Fruit fly (Drosophila melanogaster) whole organism, embryonic: ENCODE results near the gene Trm7-34.

Experiments used
- Awh ChIP-seq: fragments of 200-800 bp; sonication (Bioruptor generic); IDR thresholded peaks from 2 replicates; pipeline ENCODE4, ENCODE4 v1.3.6; 2022; ENCODE audit warnings: missing biosample characterization, missing genetic modification characterization
- BEAF-32 ChIP-seq: fragments of 200-800 bp; sonication (Bioruptor generic); optimal IDR thresholded peaks from 3 replicates; lab custom pipeline; 2017; ENCODE audit warnings: missing biosample characterization, missing genetic modification characterization, mild to moderate bottlenecking, moderate library complexity, missing genetic modification reagents
- CG11398 ChIP-seq: fragments of 200-800 bp; sonication (Bioruptor generic); optimal IDR thresholded peaks from 2 replicates; lab custom pipeline; 2016; ENCODE audit warnings: missing biosample characterization, missing genetic modification characterization
- CG11456 ChIP-seq: fragments of 200-800 bp; sonication (Bioruptor generic); IDR thresholded peaks from 3 replicates; pipeline ENCODE4 v1.3.6; 2022; ENCODE audit warnings: missing biosample characterization, missing genetic modification characterization
- CG12104 ChIP-seq: fragments of 200-800 bp; sonication (Bioruptor generic); optimal IDR thresholded peaks from 3 replicates; lab custom pipeline; 2016; ENCODE audit warnings: missing biosample characterization, missing genetic modification characterization
- CG15011 ChIP-seq: fragments of 200-800 bp; sonication (Bioruptor generic); optimal IDR thresholded peaks from 3 replicates; lab custom pipeline; 2018; ENCODE audit warnings: missing biosample characterization, mild to moderate bottlenecking, missing genetic modification characterization
- CG15601 ChIP-seq: fragments of 200-800 bp; sonication (Bioruptor generic); optimal IDR thresholded peaks from 3 replicates; lab custom pipeline; 2019; ENCODE audit warnings: missing biosample characterization, mild to moderate bottlenecking, missing genetic modification characterization, moderate library complexity
- CG15696 ChIP-seq: fragments of 200-800 bp; sonication (Bioruptor generic); optimal IDR thresholded peaks from 2 replicates; lab custom pipeline; 2019; ENCODE audit warnings: missing biosample characterization, mild to moderate bottlenecking, missing genetic modification characterization, moderate library complexity
- CG17361 ChIP-seq: fragments of 200-800 bp; sonication (Bioruptor generic); IDR thresholded peaks from 3 replicates; pipeline ENCODE4 v1.3.6; 2022; ENCODE audit warnings: missing biosample characterization, missing genetic modification characterization
- CG3163 ChIP-seq: fragments of 200-800 bp; sonication (Bioruptor generic); optimal IDR thresholded peaks from 3 replicates; lab custom pipeline; 2016; ENCODE audit warnings: missing biosample characterization, missing genetic modification characterization
- CG4282 ChIP-seq: fragments of 200-800 bp; sonication (Bioruptor generic); optimal IDR thresholded peaks from 2 replicates; lab custom pipeline; 2016; ENCODE audit warnings: missing biosample characterization, missing genetic modification characterization
- CG9727 ChIP-seq: fragments of 200-800 bp; sonication (Bioruptor generic); optimal IDR thresholded peaks from 3 replicates; lab custom pipeline; 2017; ENCODE audit warnings: missing biosample characterization, mild to moderate bottlenecking, missing genetic modification characterization
- CoRest ChIP-seq: fragments of 200-800 bp; sonication (Bioruptor generic); optimal IDR thresholded peaks from 3 replicates; lab custom pipeline; 2018; ENCODE audit warnings: missing biosample characterization, mild to moderate bottlenecking, missing genetic modification characterization, moderate library complexity
- D ChIP-seq, 2 experiments: fragments of 200-800 bp in 1 of 2; fragments of >200 bp in 1 of 2; sonication (Bioruptor generic) in 1 of 2; optimal IDR thresholded peaks; 2 replicates in 1 of 2; 3 replicates in 1 of 2; lab custom pipeline; 2017; ENCODE audit warnings: mild to moderate bottlenecking in 1 of 2, missing biosample characterization in 1 of 2, missing genetic modification characterization in 1 of 2, missing genetic modification reagents in 1 of 2
- Doc3 ChIP-seq: fragments of 200-800 bp; sonication (Bioruptor generic); IDR thresholded peaks from 3 replicates; pipeline ENCODE4 v1.3.6; 2022; ENCODE audit warnings: missing biosample characterization, missing genetic modification characterization; ENCODE audit not compliant: partially characterized antibody
- Ets97D ChIP-seq: fragments of 200-800 bp; sonication (Bioruptor generic); optimal IDR thresholded peaks from 3 replicates; lab custom pipeline; 2016; ENCODE audit warnings: missing biosample characterization, missing genetic modification characterization
- Fer2 ChIP-seq: fragments of 200-800 bp; sonication (Bioruptor generic); optimal IDR thresholded peaks from 2 replicates; lab custom pipeline; 2018; ENCODE audit warnings: missing biosample characterization, mild to moderate bottlenecking, missing genetic modification characterization, moderate library complexity
- Gsc ChIP-seq: fragments of 200-800 bp; sonication (Bioruptor generic); IDR thresholded peaks from 2 replicates; pipeline ENCODE4 v1.3.6; 2022; ENCODE audit warnings: missing biosample characterization, missing genetic modification characterization
- HLH3B ChIP-seq: fragments of 200-800 bp; sonication (Bioruptor generic); IDR thresholded peaks from 2 replicates; pipeline ENCODE4 v1.3.6; 2022; ENCODE audit warnings: missing biosample characterization, missing genetic modification characterization
- HLH54F ChIP-seq: fragments of 200-800 bp; sonication (Bioruptor generic); optimal IDR thresholded peaks from 3 replicates; lab custom pipeline; 2016; ENCODE audit warnings: missing biosample characterization, missing genetic modification characterization
- NC2β ChIP-seq: fragments of 200-800 bp; sonication (Bioruptor generic); optimal IDR thresholded peaks from 2 replicates; lab custom pipeline; 2016; ENCODE audit warnings: missing biosample characterization, missing genetic modification characterization
- Oli ChIP-seq: fragments of 200-800 bp; sonication (Bioruptor generic); optimal IDR thresholded peaks from 2 replicates; lab custom pipeline; 2018; ENCODE audit warnings: missing biosample characterization, mild to moderate bottlenecking, missing genetic modification characterization, moderate library complexity
- Optix ChIP-seq: fragments of 200-800 bp; sonication (Bioruptor generic); IDR thresholded peaks from 3 replicates; pipeline ENCODE4 v1.3.6; 2022; ENCODE audit warnings: missing biosample characterization, missing genetic modification characterization
- Scr ChIP-seq: fragments of 200-800 bp; sonication (Bioruptor generic); IDR thresholded peaks from 2 replicates; pipeline ENCODE4 v1.3.6; 2022; ENCODE audit warnings: missing biosample characterization, missing genetic modification characterization; ENCODE audit not compliant: partially characterized antibody
- Sry-β ChIP-seq: fragments of 200-800 bp; sonication (Bioruptor generic); optimal IDR thresholded peaks from 2 replicates; lab custom pipeline; 2018; ENCODE audit warnings: missing biosample characterization, mild to moderate bottlenecking, missing genetic modification characterization, moderate library complexity
- Sry-δ ChIP-seq: fragments of 200-800 bp; sonication (Bioruptor generic); optimal IDR thresholded peaks from 2 replicates; lab custom pipeline; 2016; ENCODE audit warnings: missing biosample characterization, missing genetic modification characterization
- amos ChIP-seq: fragments of 200-800 bp; sonication (Bioruptor generic); IDR thresholded peaks from 2 replicates; pipeline ENCODE4 v1.3.6; 2022; ENCODE audit warnings: missing biosample characterization, missing genetic modification characterization; ENCODE audit not compliant: partially characterized antibody
- ap ChIP-seq: fragments of 200-800 bp; sonication (Bioruptor generic); IDR thresholded peaks from 2 replicates; pipeline ENCODE4 v1.3.6; 2022; ENCODE audit warnings: missing biosample characterization, missing genetic modification characterization
- btn ChIP-seq: fragments of 200-800 bp; sonication (Bioruptor generic); optimal IDR thresholded peaks from 2 replicates; lab custom pipeline; 2016; ENCODE audit warnings: missing biosample characterization, missing genetic modification characterization
- chn ChIP-seq: fragments of 200-800 bp; sonication (Bioruptor generic); optimal IDR thresholded peaks from 2 replicates; lab custom pipeline; 2016; ENCODE audit warnings: missing biosample characterization, missing genetic modification characterization
- dati ChIP-seq: fragments of 200-800 bp; sonication (Bioruptor generic); IDR thresholded peaks from 2 replicates; pipeline ENCODE4 v1.3.6; 2022; ENCODE audit warnings: missing biosample characterization, missing genetic modification characterization
- dmrt99B ChIP-seq: fragments of 200-800 bp; sonication (Bioruptor generic); optimal IDR thresholded peaks from 2 replicates; lab custom pipeline; 2018; ENCODE audit warnings: missing biosample characterization, mild to moderate bottlenecking, missing genetic modification characterization, moderate library complexity
- ems ChIP-seq: fragments of 200-800 bp; sonication (Bioruptor generic); optimal IDR thresholded peaks from 3 replicates; lab custom pipeline; 2016; ENCODE audit warnings: missing biosample characterization, missing genetic modification characterization
- eve ChIP-seq, 2 experiments: fragments of >200 bp; optimal IDR thresholded peaks; 2 replicates each; lab custom pipeline; 2017; ENCODE audit warnings: missing biosample characterization in 2 of 2, missing genetic modification characterization in 2 of 2
- fd102C ChIP-seq: fragments of 200-800 bp; sonication (Bioruptor generic); optimal IDR thresholded peaks from 2 replicates; lab custom pipeline; 2018; ENCODE audit warnings: missing biosample characterization, mild to moderate bottlenecking, missing genetic modification characterization, moderate library complexity
- grau ChIP-seq: fragments of 200-800 bp; optimal IDR thresholded peaks from 3 replicates; lab custom pipeline; 2019; ENCODE audit warnings: missing biosample characterization, mild to moderate bottlenecking, missing genetic modification characterization, moderate library complexity
- ken ChIP-seq: fragments of 200-800 bp; sonication (Bioruptor generic); IDR thresholded peaks from 3 replicates; pipeline ENCODE4 v1.3.6; 2022; ENCODE audit warnings: missing biosample characterization, missing genetic modification characterization
- klu ChIP-seq: fragments of 200-800 bp; sonication (Bioruptor generic); IDR thresholded peaks from 2 replicates; pipeline ENCODE4 v1.3.6; 2022; ENCODE audit warnings: missing biosample characterization, missing genetic modification characterization
- nerfin-1 ChIP-seq: fragments of 200-800 bp; sonication (Bioruptor generic); optimal IDR thresholded peaks from 3 replicates; lab custom pipeline; 2019; ENCODE audit warnings: missing biosample characterization, mild to moderate bottlenecking, missing genetic modification characterization, moderate library complexity
- pnt ChIP-seq: fragments of 200-800 bp; sonication (Bioruptor generic); optimal IDR thresholded peaks from 3 replicates; lab custom pipeline; 2016; ENCODE audit warnings: missing biosample characterization, missing genetic modification characterization
- repo ChIP-seq: fragments of 200-800 bp; sonication (Bioruptor generic); optimal IDR thresholded peaks from 2 replicates; lab custom pipeline; 2016; ENCODE audit warnings: missing biosample characterization, missing genetic modification characterization
- scrt ChIP-seq: fragments of 200-800 bp; sonication (Bioruptor generic); optimal IDR thresholded peaks from 2 replicates; lab custom pipeline; 2018; ENCODE audit warnings: missing biosample characterization, mild to moderate bottlenecking, missing genetic modification characterization, moderate library complexity
- stc ChIP-seq: fragments of 200-800 bp; sonication (Bioruptor generic); IDR thresholded peaks from 2 replicates; pipeline ENCODE4 v1.3.6; 2022; ENCODE audit warnings: missing biosample characterization, missing genetic modification characterization
- tll ChIP-seq, 2 experiments: fragments of 200-800 bp in 1 of 2; fragments of >200 bp in 1 of 2; sonication (Bioruptor generic) in 1 of 2; optimal IDR thresholded peaks; 2 replicates each; lab custom pipeline; 2017 to 2019; ENCODE audit warnings: missing biosample characterization in 2 of 2, missing genetic modification characterization in 2 of 2, mild to moderate bottlenecking in 1 of 2, moderate library complexity in 1 of 2
- tna ChIP-seq: fragments of 200-800 bp; sonication (Bioruptor generic); IDR thresholded peaks from 2 replicates; pipeline ENCODE4 v1.3.6; 2022; ENCODE audit warnings: missing biosample characterization, missing genetic modification characterization; ENCODE audit not compliant: partially characterized antibody
- tup ChIP-seq: fragments of 200-800 bp; sonication (Bioruptor generic); optimal IDR thresholded peaks from 2 replicates; lab custom pipeline; 2016; ENCODE audit warnings: missing biosample characterization, mild to moderate bottlenecking, missing genetic modification characterization, moderate library complexity
- vnd ChIP-seq: fragments of 200-800 bp; sonication (Bioruptor generic); IDR thresholded peaks from 3 replicates; pipeline ENCODE4 v1.3.6; 2022; ENCODE audit warnings: missing biosample characterization, missing genetic modification characterization; ENCODE audit not compliant: partially characterized antibody
- wdn ChIP-seq: fragments of 200-800 bp; sonication (Bioruptor generic); IDR thresholded peaks from 2 replicates; pipeline ENCODE4 v1.3.6; 2022; ENCODE audit warnings: missing biosample characterization, missing genetic modification characterization

Trm7-34 gene

DNA sequence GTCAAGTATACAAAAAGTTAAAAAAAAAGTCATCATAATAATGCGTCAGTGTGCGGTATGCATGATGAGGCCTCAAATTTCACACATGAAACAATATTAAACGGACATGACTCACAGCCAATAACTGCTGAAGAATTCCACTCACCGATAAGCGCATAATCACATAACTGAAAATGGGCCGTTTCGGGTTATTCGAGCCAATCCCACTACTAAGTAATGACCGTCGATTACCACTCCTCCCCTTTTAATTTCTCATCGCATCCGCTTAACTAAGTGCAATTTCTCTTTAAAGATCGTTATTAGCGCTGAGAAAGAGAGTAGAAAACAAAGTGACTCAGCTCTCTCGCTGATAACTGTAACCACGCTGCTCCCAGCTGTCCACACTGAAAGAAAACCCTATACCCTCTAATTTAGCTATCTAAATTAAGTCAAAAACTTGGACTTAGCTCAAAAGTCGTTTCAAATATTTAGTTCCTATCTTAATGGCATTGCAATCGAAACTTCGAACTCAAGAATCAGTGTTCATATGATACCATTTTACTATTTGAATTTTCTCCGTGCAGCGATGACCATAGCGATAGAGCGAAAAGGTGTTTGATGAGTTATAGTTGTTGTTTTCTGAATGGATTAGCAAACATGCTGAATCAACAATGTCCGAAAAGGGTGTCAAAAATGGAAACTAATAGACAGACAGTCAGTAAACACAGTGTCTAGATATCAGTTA, 20.8 kb downstream of the Trm7-34 start (continued):
- no peak for TF ChIP-seq amos
- peak; percentile 87 for TF ChIP-seq pnt (GFP tag; lab: Kevin White, UChicago)
- no peak for TF ChIP-seq tll (GFP tag; optimal IDR thresholded peaks at IDR 0.05; lab: Kevin White, UChicago)
- TF ChIP-seq Oli, result peak; percentile 90
- TF ChIP-seq klu (GFP tag; lab: Robert Waterston, UW), result peak; percentile 67
- peak; percentile 79 for TF ChIP-seq CG15601
- peak; percentile 82 for TF ChIP-seq ken (GFP tag; lab: Robert Waterston, UW)
- no peak for TF ChIP-seq D (optimal IDR thresholded peaks at IDR 0.05; lab: Kevin White, UChicago)
- peak; percentile 60 for TF ChIP-seq D (GFP tag; optimal IDR thresholded peaks at IDR 0.05; lab: Kevin White, UChicago)
- peak; percentile 80 for TF ChIP-seq chn (GFP tag; lab: Kevin White, UChicago)
- peak; percentile 82 for TF ChIP-seq CG15696 (tag; lab: Kevin White, UChicago)
- TF ChIP-seq ems, result peak; percentile 60
- TF ChIP-seq Awh (GFP tag; lab: Robert Waterston, UW), result peak; percentile 89
- TF ChIP-seq Sry-δ (GFP tag; lab: Kevin White, UChicago), result peak; percentile 59
- TF ChIP-seq CG12104 (GFP tag; lab: Kevin White, UChicago), result peak; percentile 60
- TF ChIP-seq Fer2 (tag; lab: Kevin White, UChicago), result peak; percentile 7
- peak; percentile 84 for TF ChIP-seq tup (GFP tag; lab: Kevin White, UChicago)
- peak; percentile 87 for TF ChIP-seq repo
- TF ChIP-seq Sry-β, result peak; percentile 50
- TF ChIP-seq CG15011 (GFP tag; lab: Kevin White, UChicago), result no peak
- TF ChIP-seq dmrt99B, result peak; percentile 90
- peak; percentile 77 for TF ChIP-seq dati
- peak; percentile 81 for TF ChIP-seq CG9727 (GFP tag; lab: Kevin White, UChicago)
- peak; percentile 78 for TF ChIP-seq ap (GFP tag; lab: Robert Waterston, UW)
- peak; percentile 89 for TF ChIP-seq CG11456 (GFP tag; lab: Robert Waterston, UW)
- TF ChIP-seq NC2β (GFP tag; lab: Kevin White, UChicago), result peak; percentile 89
- TF ChIP-seq Optix (GFP tag; lab: Robert Waterston, UW), result peak; percentile 83
- TF ChIP-seq fd102C (GFP tag; lab: Kevin White, UChicago), result peak; percentile 78
- TF ChIP-seq Ets97D, result peak; percentile 68
- TF ChIP-seq CG3163 (GFP tag; lab: Kevin White, UChicago), result peak; percentile 81
- no peak for TF ChIP-seq vnd (GFP tag; lab: Robert Waterston, UW)
- TF ChIP-seq HLH3B (GFP tag; lab: Robert Waterston, UW), result peak; percentile 87
- TF ChIP-seq stc (GFP tag; lab: Robert Waterston, UW), result peak; percentile 91
- no peak for TF ChIP-seq Scr (GFP tag; lab: Robert Waterston, UW)
- peak; percentile 86 for TF ChIP-seq CG11398 (GFP tag; lab: Kevin White, UChicago)
- no peak for TF ChIP-seq eve (GFP tag; optimal IDR thresholded peaks at IDR 0.05; lab: Kevin White, UChicago)
- TF ChIP-seq grau (tag; lab: Kevin White, UChicago), result peak; percentile 88
- no peak for TF ChIP-seq BEAF-32 (GFP tag; lab: Kevin White, UChicago)
- no peak for TF ChIP-seq Doc3
- TF ChIP-seq btn (GFP tag; lab: Kevin White, UChicago), result peak; percentile 87
- TF ChIP-seq CG4282, result peak; percentile 83
- TF ChIP-seq wdn (GFP tag; lab: Robert Waterston, UW), result peak; percentile 84
- TF ChIP-seq CoRest (tag; lab: Kevin White, UChicago), result peak; percentile 87
- TF ChIP-seq scrt (GFP tag; lab: Kevin White, UChicago), result peak; percentile 84
- 0 out of 2 replicates have a peak, but pooled peaks have one; percentile 7 for TF ChIP-seq tna (GFP tag; lab: Robert Waterston, UW)
- peak; percentile 80 for TF ChIP-seq nerfin-1 (tag; lab: Kevin White, UChicago)
- TF ChIP-seq CG17361 (GFP tag; lab: Robert Waterston, UW), result peak; percentile 88
- TF ChIP-seq HLH54F (GFP tag; lab: Kevin White, UChicago), result peak; percentile 88
- TF ChIP-seq Gsc (GFP tag; lab: Robert Waterston, UW), result 0 out of 2 replicates have a peak, but pooled peaks have one; percentile 24
